Worm (Caenorhabditis elegans): ENCODE data around the gene spp-31.

- TF ChIP-seq W03F9.2 (tag; optimal IDR thresholded peaks at IDR 0.05), result no peak
- no peak for TF ChIP-seq him-1 (tag; optimal IDR thresholded peaks at IDR 0.05)
- TF ChIP-seq dao-5 (tag; optimal IDR thresholded peaks at IDR 0.05), result no peak
Observed at ce11 chrIV:1367041-1367440, 39.3 kb upstream of the spp-31 start.

Data from whole organism, L4/young adult.